Worm (Caenorhabditis elegans): ENCODE data around the gene T28A11.2.

ce11 chrV:3279138-3279537 is 1.0 kb upstream of the T28A11.2 start:
- TF ChIP-seq ama-1 (optimal IDR thresholded peaks at IDR 0.05) (no peak), tbx-37 (GFP tag; conservative IDR thresholded peaks at IDR 0.05) (no peak), hmbx-1 (tag; optimal IDR thresholded peaks at IDR 0.05) (no peak), B0310.2 (tag; optimal IDR thresholded peaks at IDR 0.05) (no peak), sea-1 (GFP tag; conservative IDR thresholded peaks at IDR 0.05) (no peak), hmg-4 (GFP tag; optimal IDR thresholded peaks at IDR 0.05) (no peak), aly-1 (tag; optimal IDR thresholded peaks at IDR 0.05) (no peak), hnd-1 (tag; optimal IDR thresholded peaks at IDR 0.05) (no peak), flt-1 (GFP tag; IDR thresholded peaks at IDR 0.05) (no peak), pes-1 (GFP tag; IDR thresholded peaks at IDR 0.05) (no peak), scrt-1 (GFP tag; IDR thresholded peaks at IDR 0.05) (no peak), ets-7 (tag; optimal IDR thresholded peaks at IDR 0.05) (no peak), ceh-36 (tag; optimal IDR thresholded peaks at IDR 0.05) (no peak)

Measured in whole organism, early embryonic.